Fruit fly (Drosophila melanogaster): Measurements from ENCODE around the gene CG11594.

Gene CG11594

DNA sequence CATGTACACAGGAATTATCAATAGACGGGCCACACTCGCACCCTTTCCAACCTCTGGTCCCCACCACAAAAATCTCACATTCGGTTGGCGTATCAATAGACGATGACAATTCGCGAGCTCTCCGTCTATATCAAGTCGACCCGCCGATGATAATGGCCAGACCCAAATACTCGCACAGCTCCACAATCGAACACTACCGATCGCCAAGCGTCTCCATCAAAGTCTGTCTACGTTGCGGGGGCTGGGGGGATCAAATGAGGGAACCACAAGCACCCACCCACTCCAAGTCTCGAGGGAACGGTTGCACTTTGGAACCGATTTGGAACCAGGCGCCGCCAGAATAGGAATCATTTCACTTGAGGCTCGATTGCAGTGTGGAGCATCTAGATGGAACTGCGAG, 42.6 kb upstream of the CG11594 start (continued):
- TF ChIP-seq CG2678 (tag; optimal IDR thresholded peaks at IDR 0.05) (no peak), CG34376 (GFP tag; optimal IDR thresholded peaks at IDR 0.05) (peak; percentile 70), chn (GFP tag; optimal IDR thresholded peaks at IDR 0.05) (no peak), gcm (GFP tag; optimal IDR thresholded peaks at IDR 0.05) (no peak), odd (GFP tag; optimal IDR thresholded peaks at IDR 0.05) (no peak), Med (GFP tag) (peak; percentile 63), lbe (GFP tag; optimal IDR thresholded peaks at IDR 0.05) (no peak), zen (tag; optimal IDR thresholded peaks at IDR 0.05) (no peak), tup (GFP tag; optimal IDR thresholded peaks at IDR 0.05) (no peak), CG4854 (GFP tag; optimal IDR thresholded peaks at IDR 0.05) (no peak), sug (tag; optimal IDR thresholded peaks at IDR 0.05) (peak; percentile 33), seq (GFP tag; IDR thresholded peaks at IDR 0.05) (no peak), nerfin-2 (GFP tag; IDR thresholded peaks at IDR 0.05; ENCODE audit: partially characterized antibody) (no peak), CG11456 (GFP tag; IDR thresholded peaks at IDR 0.05) (no peak), Pdp1 (GFP tag; optimal IDR thresholded peaks at IDR 0.05) (no peak), Doc2 (GFP tag; IDR thresholded peaks at IDR 0.05) (no peak), ci (GFP tag; IDR thresholded peaks at IDR 0.05) (0 out of 3 replicates have a peak, but pooled peaks have one; percentile 17), CG9727 (GFP tag; optimal IDR thresholded peaks at IDR 0.05) (no peak), CG14014 (GFP tag; IDR thresholded peaks at IDR 0.05) (no peak), CG10543 (GFP tag; optimal IDR thresholded peaks at IDR 0.05) (peak; percentile 24), Hey (tag; optimal IDR thresholded peaks at IDR 0.05) (no peak), CG10147 (GFP tag; optimal IDR thresholded peaks at IDR 0.05) (no peak), CG2120 (GFP tag; optimal IDR thresholded peaks at IDR 0.05) (no peak)

- TF ChIP-seq eyg (GFP tag; optimal IDR thresholded peaks at IDR 0.05) (no peak), sd (tag; optimal IDR thresholded peaks at IDR 0.05) (no peak), zen (tag; optimal IDR thresholded peaks at IDR 0.05) (peak; percentile 67), sim (GFP tag; IDR thresholded peaks at IDR 0.05) (no peak), Hr51 (GFP tag; optimal IDR thresholded peaks at IDR 0.05) (no peak), prd (optimal IDR thresholded peaks at IDR 0.05) (no peak), prd (GFP tag; IDR thresholded peaks at IDR 0.05) (no peak), Trl (optimal IDR thresholded peaks at IDR 0.05) (peak; percentile 46 to 57), Trl (GFP tag; optimal IDR thresholded peaks at IDR 0.05) (no peak), CG3163 (GFP tag; optimal IDR thresholded peaks at IDR 0.05) (peak; percentile 96), abd-A (tag; optimal IDR thresholded peaks at IDR 0.05) (no peak), CG14965 (GFP tag; optimal IDR thresholded peaks at IDR 0.05; ENCODE audit: borderline replicate concordance) (no peak), aop (GFP tag; IDR thresholded peaks at IDR 0.05) (peak; percentile 62; the same call in 1 of the 2 replicates), cad (GFP tag; optimal IDR thresholded peaks at IDR 0.05) (peak; percentile 94), toy (GFP tag; IDR thresholded peaks at IDR 0.05) (no peak), CG1792 (GFP tag; optimal IDR thresholded peaks at IDR 0.05) (no peak), CG15601 (tag; optimal IDR thresholded peaks at IDR 0.05) (no peak), sens (GFP tag) (peak; percentile 57), Kr (GFP tag; optimal IDR thresholded peaks at IDR 0.05) (peak; percentile 46)
Measured at dm6 chr3L:4061921-4062474, 36.2 kb upstream of the CG11594 start, which contains the start of gene dib. Gene dib (plus strand): TSS chr3L:4062292.

All from whole organism, embryonic.